ENCODE assay signal across 6 worm cellular contexts in the genomic region with DNA sequence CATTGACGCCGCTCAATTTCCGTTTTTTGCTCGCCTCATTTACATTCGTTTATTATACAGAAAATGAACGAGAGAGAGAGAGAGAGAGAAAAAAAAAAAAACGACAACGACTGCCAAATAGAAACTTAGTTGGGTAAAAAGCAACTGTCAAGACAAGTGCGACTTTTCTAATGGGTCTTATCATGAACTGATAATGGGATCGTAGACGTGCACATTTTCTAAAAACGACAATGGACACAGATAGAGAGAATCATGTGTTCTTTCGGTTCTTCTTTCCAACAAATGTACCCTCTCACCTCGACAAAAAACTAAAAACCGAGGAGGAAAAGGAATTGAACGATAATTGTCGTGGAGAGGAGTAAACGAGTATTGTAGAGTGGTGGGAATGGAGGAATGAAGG.
TF ChIP-seq lines count a peak whose summit lies in the region.

No protein-coding gene starts in this region.

TF ChIP-seq in whole organism, L1 larva, 84 proteins besides CTCF, POLR2A, EP300 and RAD21:
- TF ChIP-seq isw-1 (GFP tag; IDR thresholded peaks at IDR 0.05; lab: Robert Waterston, UW) (no peak), nhr-237 (tag; optimal IDR thresholded peaks at IDR 0.05; lab: Kevin White, UChicago) (no peak), lin-35 (GFP tag; optimal IDR thresholded peaks at IDR 0.05; lab: Kevin White, UChicago) (peak in 1 of 2 experiments; percentile 33), elt-2 (tag; optimal IDR thresholded peaks at IDR 0.05; lab: Kevin White, UChicago) (peak; percentile 75), mep-1 (tag; optimal IDR thresholded peaks at IDR 0.05; lab: Kevin White, UChicago) (no peak), pqm-1 (tag; optimal IDR thresholded peaks at IDR 0.05; lab: Kevin White, UChicago) (peak; percentile 15), ceh-8 (GFP tag; optimal IDR thresholded peaks at IDR 0.05; lab: Kevin White, UChicago) (no peak)

TF ChIP-seq in whole organism, L2 larva, 48 proteins besides CTCF, POLR2A, EP300 and RAD21:
- peak; percentile 5 for TF ChIP-seq gmeb-1 (tag; optimal IDR thresholded peaks at IDR 0.05; lab: Kevin White, UChicago)
- peak; percentile 23 for TF ChIP-seq crh-2 (tag; optimal IDR thresholded peaks at IDR 0.05; lab: Kevin White, UChicago)
- no peak for TF ChIP-seq alr-1 (tag; optimal IDR thresholded peaks at IDR 0.05; lab: Kevin White, UChicago)
- TF ChIP-seq sma-9 (GFP tag; optimal IDR thresholded peaks at IDR 0.05; lab: Kevin White, UChicago), result peak; percentile 47
- TF ChIP-seq sma-9 (tag; optimal IDR thresholded peaks at IDR 0.05; lab: Kevin White, UChicago), result no peak
- peak; percentile 69 for TF ChIP-seq fos-1 (tag; optimal IDR thresholded peaks at IDR 0.05; lab: Kevin White, UChicago)
- TF ChIP-seq Y55F3AM.14 (GFP tag; optimal IDR thresholded peaks at IDR 0.05; lab: Kevin White, UChicago), result no peak
TF ChIP-seq in whole organism, L2 larva: peak in this region for 4.

TF ChIP-seq in whole organism, L3 larva, 47 proteins besides CTCF, POLR2A, EP300 and RAD21:
- TF ChIP-seq jun-1 (tag; optimal IDR thresholded peaks at IDR 0.05; lab: Kevin White, UChicago), result no peak
- TF ChIP-seq ztf-11 (tag; optimal IDR thresholded peaks at IDR 0.05; lab: Kevin White, UChicago), result no peak
- no peak for TF ChIP-seq unc-62 (GFP tag; optimal IDR thresholded peaks at IDR 0.05; lab: Kevin White, UChicago)
- peak; percentile 3 for TF ChIP-seq pqm-1 (tag; optimal IDR thresholded peaks at IDR 0.05; lab: Kevin White, UChicago)
- TF ChIP-seq pha-4 (tag; optimal IDR thresholded peaks at IDR 0.05; lab: Kevin White, UChicago), result peak; percentile 21
- no peak for TF ChIP-seq daf-12 (tag; optimal IDR thresholded peaks at IDR 0.05; lab: Kevin White, UChicago)
- no peak for TF ChIP-seq nhr-12 (tag; optimal IDR thresholded peaks at IDR 0.05; lab: Kevin White, UChicago)
- no peak for TF ChIP-seq hmg-11 (tag; optimal IDR thresholded peaks at IDR 0.05; lab: Kevin White, UChicago)
- peak; percentile 95 for TF ChIP-seq elt-2 (tag; optimal IDR thresholded peaks at IDR 0.05; lab: Kevin White, UChicago)
- TF ChIP-seq ZK546.5 (tag; optimal IDR thresholded peaks at IDR 0.05; lab: Kevin White, UChicago), result no peak
- TF ChIP-seq unc-39 (tag; optimal IDR thresholded peaks at IDR 0.05; lab: Kevin White, UChicago), result no peak
- no peak for TF ChIP-seq mdl-1 (tag; optimal IDR thresholded peaks at IDR 0.05; lab: Kevin White, UChicago)
- no peak for TF ChIP-seq egl-5 (tag; optimal IDR thresholded peaks at IDR 0.05; lab: Kevin White, UChicago)
- no peak for TF ChIP-seq egl-27 (tag; optimal IDR thresholded peaks at IDR 0.05; lab: Kevin White, UChicago)
- no peak for TF ChIP-seq R02D3.7 (tag; optimal IDR thresholded peaks at IDR 0.05; lab: Kevin White, UChicago)
- TF ChIP-seq aly-2 (tag; optimal IDR thresholded peaks at IDR 0.05; lab: Kevin White, UChicago), result no peak
- TF ChIP-seq nhr-76 (tag; optimal IDR thresholded peaks at IDR 0.05; lab: Kevin White, UChicago), result no peak
- TF ChIP-seq lin-15B (tag; optimal IDR thresholded peaks at IDR 0.05; lab: Kevin White, UChicago), result no peak
- no peak for TF ChIP-seq ama-1 (optimal IDR thresholded peaks at IDR 0.05; lab: Kevin White, UChicago)
- TF ChIP-seq mml-1 (tag; optimal IDR thresholded peaks at IDR 0.05; lab: Kevin White, UChicago), result no peak
TF ChIP-seq in whole organism, L3 larva: peak in this region for 3.

TF ChIP-seq in whole organism, L4 larva, 104 proteins besides CTCF, POLR2A, EP300 and RAD21 (continues in another document):
- TF ChIP-seq ztf-11 (tag; optimal IDR thresholded peaks at IDR 0.05; lab: Kevin White, UChicago), result no peak
- no peak for TF ChIP-seq jun-1 (tag; optimal IDR thresholded peaks at IDR 0.05; lab: Kevin White, UChicago)
- peak; percentile 84 for TF ChIP-seq dve-1 (tag; optimal IDR thresholded peaks at IDR 0.05; lab: Kevin White, UChicago; ENCODE audit: insufficient read depth)
- TF ChIP-seq daf-19 (GFP tag; conservative IDR thresholded peaks at IDR 0.05; lab: Robert Waterston, UW), result no peak
- 0 out of 2 replicates have a peak, but pooled peaks have one; percentile 21 for TF ChIP-seq pha-4 (GFP tag; IDR thresholded peaks at IDR 0.05; lab: Robert Waterston, UW)
- TF ChIP-seq pha-4 (tag; optimal IDR thresholded peaks at IDR 0.05; lab: Kevin White, UChicago), result no peak
- peak; percentile 90 for TF ChIP-seq dmd-6 (GFP tag; IDR thresholded peaks at IDR 0.05; lab: Robert Waterston, UW)
- TF ChIP-seq hlh-11 (tag; optimal IDR thresholded peaks at IDR 0.05; lab: Kevin White, UChicago), result peak; percentile 67
- no peak for TF ChIP-seq nhr-11 (tag; optimal IDR thresholded peaks at IDR 0.05; lab: Kevin White, UChicago)
- TF ChIP-seq pqm-1 (tag; optimal IDR thresholded peaks at IDR 0.05; lab: Kevin White, UChicago), result peak; percentile 94
- TF ChIP-seq egl-27 (tag; optimal IDR thresholded peaks at IDR 0.05; lab: Kevin White, UChicago), result no peak
- peak; percentile 57 for TF ChIP-seq nhr-48 (tag; optimal IDR thresholded peaks at IDR 0.05; lab: Kevin White, UChicago)
- no peak for TF ChIP-seq daf-16 (GFP tag; optimal IDR thresholded peaks at IDR 0.05; lab: Kevin White, UChicago)
- TF ChIP-seq daf-16 (tag; optimal IDR thresholded peaks at IDR 0.05; lab: Kevin White, UChicago), result peak; percentile 62
- TF ChIP-seq hlh-30 (tag; optimal IDR thresholded peaks at IDR 0.05; lab: Kevin White, UChicago; ENCODE audit: insufficient read depth), result peak; percentile 23
- peak; percentile 69 for TF ChIP-seq nhr-28 (tag; optimal IDR thresholded peaks at IDR 0.05; lab: Kevin White, UChicago)
- peak in 1 of 2 experiments; percentile 23 for TF ChIP-seq hif-1 (tag; optimal IDR thresholded peaks at IDR 0.05; lab: Kevin White, UChicago)
- peak; percentile 8 for TF ChIP-seq mep-1 (tag; optimal IDR thresholded peaks at IDR 0.05; lab: Kevin White, UChicago)
- TF ChIP-seq nhr-77 (tag; optimal IDR thresholded peaks at IDR 0.05; lab: Kevin White, UChicago), result peak; percentile 72

TF ChIP-seq in whole organism, late embryonic, 69 proteins besides CTCF, POLR2A, EP300 and RAD21:
- TF ChIP-seq F13H6.1 (tag; optimal IDR thresholded peaks at IDR 0.05; lab: Kevin White, UChicago), result no peak
- peak; percentile 37 for TF ChIP-seq elt-2 (tag; optimal IDR thresholded peaks at IDR 0.05; lab: Kevin White, UChicago)
- no peak for TF ChIP-seq tbx-2 (tag; optimal IDR thresholded peaks at IDR 0.05; lab: Kevin White, UChicago)

TF ChIP-seq in whole organism, young adult, 124 proteins besides CTCF, POLR2A, EP300 and RAD21:
- no peak for TF ChIP-seq ceh-91 (GFP tag; IDR thresholded peaks at IDR 0.05; lab: Robert Waterston, UW)
- TF ChIP-seq ceh-40 (GFP tag; IDR thresholded peaks at IDR 0.05; lab: Robert Waterston, UW), result no peak
- TF ChIP-seq die-1 (tag; optimal IDR thresholded peaks at IDR 0.05; lab: Kevin White, UChicago), result no peak
- no peak for TF ChIP-seq fkh-3 (tag; optimal IDR thresholded peaks at IDR 0.05; lab: Kevin White, UChicago)
- no peak for TF ChIP-seq aptf-2 (GFP tag; conservative IDR thresholded peaks at IDR 0.05; lab: Robert Waterston, UW)
- no peak for TF ChIP-seq B0019.2 (GFP tag; conservative IDR thresholded peaks at IDR 0.05; lab: Robert Waterston, UW)
- no peak for TF ChIP-seq snpc-4 (GFP tag; optimal IDR thresholded peaks at IDR 0.05; lab: Kevin White, UChicago)
- no peak for TF ChIP-seq snpc-4 (tag; optimal IDR thresholded peaks at IDR 0.05; lab: Kevin White, UChicago)
- peak; percentile 75 for TF ChIP-seq unc-62 (GFP tag; optimal IDR thresholded peaks at IDR 0.05; lab: Kevin White, UChicago)
- no peak for TF ChIP-seq F33H1.4 (GFP tag; IDR thresholded peaks at IDR 0.05; lab: Robert Waterston, UW)
- TF ChIP-seq lir-1 (GFP tag; conservative IDR thresholded peaks at IDR 0.05; lab: Robert Waterston, UW), result no peak
- no peak for TF ChIP-seq lag-1 (GFP tag; IDR thresholded peaks at IDR 0.05; lab: Robert Waterston, UW)
- TF ChIP-seq atf-7 (tag; optimal IDR thresholded peaks at IDR 0.05; lab: Kevin White, UChicago), result peak; percentile 31
- no peak for TF ChIP-seq egl-44 (GFP tag; IDR thresholded peaks at IDR 0.05; lab: Robert Waterston, UW)
- no peak for TF ChIP-seq pha-4 (tag; optimal IDR thresholded peaks at IDR 0.05; lab: Kevin White, UChicago)
- no peak for TF ChIP-seq egrh-3 (GFP tag; IDR thresholded peaks at IDR 0.05; lab: Robert Waterston, UW)
- TF ChIP-seq rec-8 (tag; optimal IDR thresholded peaks at IDR 0.05; lab: Kevin White, UChicago), result no peak
- TF ChIP-seq F57A8.1 (GFP tag; optimal IDR thresholded peaks at IDR 0.05; lab: Kevin White, UChicago), result no peak
- no peak for TF ChIP-seq F55B11.4 (tag; optimal IDR thresholded peaks at IDR 0.05; lab: Kevin White, UChicago; ENCODE audit: borderline replicate concordance, insufficient read depth)
- peak; percentile 4 for TF ChIP-seq ztf-22 (GFP tag; optimal IDR thresholded peaks at IDR 0.05; lab: Kevin White, UChicago)
- TF ChIP-seq K11D2.4 (GFP tag; IDR thresholded peaks at IDR 0.05; lab: Robert Waterston, UW), result no peak
- TF ChIP-seq snpc-3.4 (tag; optimal IDR thresholded peaks at IDR 0.05; lab: Kevin White, UChicago), result no peak
- no peak for TF ChIP-seq madf-8 (GFP tag; conservative IDR thresholded peaks at IDR 0.05; lab: Robert Waterston, UW)
- TF ChIP-seq nfya-2 (GFP tag; IDR thresholded peaks at IDR 0.05; lab: Robert Waterston, UW), result no peak
- peak; percentile 14; the same call in 1 of the 2 replicates for TF ChIP-seq B0336.3 (GFP tag; IDR thresholded peaks at IDR 0.05; lab: Robert Waterston, UW)
- TF ChIP-seq mxl-1 (tag; optimal IDR thresholded peaks at IDR 0.05; lab: Kevin White, UChicago), result no peak
- no peak for TF ChIP-seq C06A6.2 (GFP tag; conservative IDR thresholded peaks at IDR 0.05; lab: Robert Waterston, UW)
- no peak for TF ChIP-seq hsf-1 (GFP tag; IDR thresholded peaks at IDR 0.05; lab: Robert Waterston, UW)
- TF ChIP-seq ceh-100 (GFP tag; IDR thresholded peaks at IDR 0.05; lab: Robert Waterston, UW), result no peak
- no peak for TF ChIP-seq efl-1 (GFP tag; optimal IDR thresholded peaks at IDR 0.05; lab: Kevin White, UChicago)
- no peak for TF ChIP-seq cebp-1 (GFP tag; IDR thresholded peaks at IDR 0.05; lab: Robert Waterston, UW)
- TF ChIP-seq cebp-1 (tag; optimal IDR thresholded peaks at IDR 0.05; lab: Kevin White, UChicago), result peak; percentile 37
- TF ChIP-seq mcd-1 (GFP tag; IDR thresholded peaks at IDR 0.05; lab: Robert Waterston, UW), result no peak
- TF ChIP-seq lin-35 (GFP tag; optimal IDR thresholded peaks at IDR 0.05; lab: Kevin White, UChicago), result no peak
- no peak for TF ChIP-seq ama-1 (optimal IDR thresholded peaks at IDR 0.05; lab: Kevin White, UChicago)
- no peak for TF ChIP-seq ama-1 (GFP tag; optimal IDR thresholded peaks at IDR 0.05; lab: Kevin White, UChicago)
- no peak for TF ChIP-seq D2030.7 (GFP tag; IDR thresholded peaks at IDR 0.05; lab: Robert Waterston, UW)
- peak; percentile 98 for TF ChIP-seq nhr-80 (tag; optimal IDR thresholded peaks at IDR 0.05; lab: Kevin White, UChicago)
